Fruit fly (Drosophila melanogaster) whole organism, embryonic: ENCODE results near the gene asl.

Experiments
- Bgb ChIP-seq: fragments of 200-800 bp; sonication (Bioruptor generic); IDR thresholded peaks from 2 replicates; pipeline ENCODE4 v1.3.6; 2022; ENCODE audit warnings: missing biosample characterization, missing genetic modification characterization; ENCODE audit not compliant: partially characterized antibody
- Blimp-1 ChIP-seq: fragments of 200-800 bp; sonication (Bioruptor generic); optimal IDR thresholded peaks from 3 replicates; lab custom pipeline; 2018; ENCODE audit warnings: missing biosample characterization, missing genetic modification characterization, mild to moderate bottlenecking, moderate library complexity, missing genetic modification reagents
- C15 ChIP-seq: fragments of 200-800 bp; sonication (Bioruptor generic); IDR thresholded peaks from 3 replicates; pipeline ENCODE4 v1.3.6; 2022; ENCODE audit warnings: missing biosample characterization, missing genetic modification characterization
- CG10209 ChIP-seq: fragments of 200-800 bp; sonication (Bioruptor generic); optimal IDR thresholded peaks from 3 replicates; lab custom pipeline; 2017; ENCODE audit warnings: missing biosample characterization, mild to moderate bottlenecking, missing genetic modification characterization, missing genetic modification reagents
- CG10267 ChIP-seq: fragments of 200-800 bp; sonication (Bioruptor generic); optimal IDR thresholded peaks from 2 replicates; lab custom pipeline; 2018; ENCODE audit warnings: missing biosample characterization, mild to moderate bottlenecking, missing genetic modification characterization, moderate library complexity
- CG10654 ChIP-seq: fragments of 200-800 bp; sonication (Bioruptor generic); optimal IDR thresholded peaks from 2 replicates; lab custom pipeline; 2016; ENCODE audit warnings: missing biosample characterization, missing genetic modification characterization
- CG11093 ChIP-seq: fragments of 200-800 bp; sonication (Bioruptor generic); IDR thresholded peaks from 3 replicates; pipeline ENCODE4 v1.3.6; 2022; ENCODE audit warnings: missing biosample characterization, missing genetic modification characterization
- CG12391 ChIP-seq: fragments of 200-800 bp; sonication (Bioruptor generic); optimal IDR thresholded peaks from 3 replicates; lab custom pipeline; 2018; ENCODE audit warnings: missing biosample characterization, mild to moderate bottlenecking, missing genetic modification characterization, moderate library complexity
- CG13296 ChIP-seq: fragments of 200-800 bp; sonication (Bioruptor generic); optimal IDR thresholded peaks from 3 replicates; lab custom pipeline; 2018; ENCODE audit warnings: missing biosample characterization, mild to moderate bottlenecking, missing genetic modification characterization
- CG14710 ChIP-seq: fragments of 200-800 bp; sonication (Bioruptor generic); optimal IDR thresholded peaks from 3 replicates; lab custom pipeline; 2019; ENCODE audit warnings: missing biosample characterization, mild to moderate bottlenecking, missing genetic modification characterization, moderate library complexity
- CG15479 ChIP-seq: fragments of 200-800 bp; sonication (Bioruptor generic); optimal IDR thresholded peaks from 3 replicates; lab custom pipeline; 2019; ENCODE audit warnings: missing biosample characterization, mild to moderate bottlenecking, missing genetic modification characterization, moderate library complexity
- CG15601 ChIP-seq: fragments of 200-800 bp; sonication (Bioruptor generic); optimal IDR thresholded peaks from 3 replicates; lab custom pipeline; 2019; ENCODE audit warnings: missing biosample characterization, mild to moderate bottlenecking, missing genetic modification characterization, moderate library complexity
- CG1647 ChIP-seq: fragments of 200-800 bp; sonication (Bioruptor generic); optimal IDR thresholded peaks from 3 replicates; lab custom pipeline; 2016; ENCODE audit warnings: missing biosample characterization, missing genetic modification characterization
- CG16779 ChIP-seq: fragments of 200-800 bp; sonication (Bioruptor generic); IDR thresholded peaks from 2 replicates; pipeline ENCODE4 v1.3.6; 2022; ENCODE audit warnings: missing biosample characterization, missing genetic modification characterization
- CG17359 ChIP-seq: fragments of 200-800 bp; sonication (Bioruptor generic); optimal IDR thresholded peaks from 3 replicates; lab custom pipeline; 2018; ENCODE audit warnings: missing biosample characterization, mild to moderate bottlenecking, missing genetic modification characterization, moderate library complexity
- CG17568 ChIP-seq: fragments of 200-800 bp; sonication (Bioruptor generic); optimal IDR thresholded peaks from 2 replicates; lab custom pipeline; 2018; ENCODE audit warnings: missing biosample characterization, mild to moderate bottlenecking, missing genetic modification characterization, moderate library complexity
- CG1792 ChIP-seq: fragments of 200-800 bp; sonication (Bioruptor generic); optimal IDR thresholded peaks from 2 replicates; lab custom pipeline; 2016; ENCODE audit warnings: missing biosample characterization, missing genetic modification characterization
- CG2889 ChIP-seq: fragments of 200-800 bp; sonication (Bioruptor generic); IDR thresholded peaks from 3 replicates; pipeline ENCODE4 v1.3.6; 2022; ENCODE audit warnings: missing biosample characterization, missing genetic modification characterization
- CG32772 ChIP-seq: fragments of 200-800 bp; sonication (Bioruptor generic); IDR thresholded peaks from 2 replicates; pipeline ENCODE4 v1.3.6; 2022; ENCODE audit warnings: missing biosample characterization, missing genetic modification characterization
- CG34224 ChIP-seq: fragments of 200-800 bp; sonication (Bioruptor generic); IDR thresholded peaks from 3 replicates; pipeline ENCODE4 v1.3.6; 2022; ENCODE audit warnings: missing biosample characterization, missing genetic modification characterization; ENCODE audit not compliant: partially characterized antibody
- CG6254 ChIP-seq: fragments of 200-800 bp; sonication (Bioruptor generic); optimal IDR thresholded peaks from 3 replicates; lab custom pipeline; 2017; ENCODE audit warnings: mild to moderate bottlenecking, missing biosample characterization, missing genetic modification reagents, missing genetic modification characterization
- CG6765 ChIP-seq: fragments of 200-800 bp; sonication (Bioruptor generic); optimal IDR thresholded peaks from 3 replicates; lab custom pipeline; 2017; ENCODE audit warnings: missing biosample characterization, mild to moderate bottlenecking, missing genetic modification characterization
- CG8924 ChIP-seq: fragments of 200-800 bp; optimal IDR thresholded peaks from 3 replicates; lab custom pipeline; 2019; ENCODE audit warnings: missing biosample characterization, mild to moderate bottlenecking, missing genetic modification characterization, moderate library complexity
- CG9876 ChIP-seq: fragments of 200-800 bp; sonication (Bioruptor generic); optimal IDR thresholded peaks from 2 replicates; lab custom pipeline; 2016; ENCODE audit warnings: missing biosample characterization, missing genetic modification characterization
- Dfd ChIP-seq, 2 experiments: fragments of >200 bp; optimal IDR thresholded peaks; 2 replicates each; lab custom pipeline; 2017; ENCODE audit warnings: missing biosample characterization in 2 of 2, missing genetic modification characterization in 2 of 2
- NC2α ChIP-seq: fragments of 200-800 bp; sonication (Bioruptor generic); optimal IDR thresholded peaks from 2 replicates; lab custom pipeline; 2016; ENCODE audit warnings: missing biosample characterization, missing genetic modification characterization
- NK7.1 ChIP-seq: fragments of 200-800 bp; sonication (Bioruptor generic); optimal IDR thresholded peaks from 3 replicates; lab custom pipeline; 2016; ENCODE audit warnings: missing biosample characterization, missing genetic modification characterization
- Oaz ChIP-seq: fragments of 200-800 bp; sonication (Bioruptor generic); IDR thresholded peaks from 2 replicates; pipeline ENCODE4 v1.3.6; 2022; ENCODE audit warnings: missing biosample characterization, missing genetic modification characterization
- Taf1 ChIP-seq: fragments of 200-800 bp; sonication (Bioruptor generic); IDR thresholded peaks from 2 replicates; pipeline ENCODE4 v1.3.6; 2022; ENCODE audit warnings: missing biosample characterization, missing genetic modification characterization
- ac ChIP-seq: fragments of 200-800 bp; sonication (Bioruptor generic); optimal IDR thresholded peaks from 3 replicates; lab custom pipeline; 2017; ENCODE audit warnings: missing biosample characterization, mild to moderate bottlenecking, missing genetic modification characterization
- al ChIP-seq: fragments of 200-800 bp; sonication (Bioruptor generic); IDR thresholded peaks from 2 replicates; pipeline ENCODE4 v1.3.6; 2022; ENCODE audit warnings: missing biosample characterization, missing genetic modification characterization
- bbx ChIP-seq: fragments of 200-800 bp; sonication (Bioruptor generic); IDR thresholded peaks from 2 replicates; pipeline ENCODE4 v1.3.6; 2022; ENCODE audit warnings: missing biosample characterization, missing genetic modification characterization; ENCODE audit not compliant: partially characterized antibody
- bigmax ChIP-seq: fragments of 200-800 bp; sonication (Bioruptor generic); optimal IDR thresholded peaks from 2 replicates; lab custom pipeline; 2018; ENCODE audit warnings: missing biosample characterization, mild to moderate bottlenecking, missing genetic modification characterization
- btn ChIP-seq: fragments of 200-800 bp; sonication (Bioruptor generic); optimal IDR thresholded peaks from 2 replicates; lab custom pipeline; 2016; ENCODE audit warnings: missing biosample characterization, missing genetic modification characterization
- cad ChIP-seq: fragments of >200 bp; optimal IDR thresholded peaks from 2 replicates; lab custom pipeline; 2017; ENCODE audit warnings: missing biosample characterization, missing genetic modification characterization
- cato ChIP-seq: fragments of 200-800 bp; sonication (Bioruptor generic); optimal IDR thresholded peaks from 2 replicates; lab custom pipeline; 2016; ENCODE audit warnings: missing biosample characterization, missing genetic modification characterization, borderline replicate concordance
- chinmo ChIP-seq: fragments of 200-800 bp; sonication (Bioruptor generic); IDR thresholded peaks from 4 replicates; pipeline ENCODE4 v1.3.6; 2022; ENCODE audit warnings: missing biosample characterization, missing genetic modification characterization; ENCODE audit not compliant: partially characterized antibody
- crc ChIP-seq: fragments of 200-800 bp; sonication (Bioruptor generic); optimal IDR thresholded peaks from 2 replicates; lab custom pipeline; 2016; ENCODE audit warnings: missing biosample characterization, missing genetic modification characterization
- da ChIP-seq: fragments of 200-800 bp; sonication (Bioruptor generic); optimal IDR thresholded peaks from 2 replicates; lab custom pipeline; 2016; ENCODE audit warnings: missing biosample characterization, missing genetic modification characterization
- lola ChIP-seq, 3 experiments: fragments of >200 bp in 2 of 3; fragments of 200-800 bp in 1 of 3; sonication (Bioruptor generic) in 1 of 3; optimal IDR thresholded peaks; 2 replicates each; lab custom pipeline; 2017 to 2019; ENCODE audit warnings: missing biosample characterization in 3 of 3, missing genetic modification characterization in 3 of 3, mild to moderate bottlenecking in 1 of 3, moderate library complexity in 1 of 3
- org-1 ChIP-seq: fragments of 200-800 bp; sonication (Bioruptor generic); optimal IDR thresholded peaks from 2 replicates; lab custom pipeline; 2017; ENCODE audit warnings: missing biosample characterization, missing genetic modification characterization
- phol ChIP-seq: fragments of 200-800 bp; sonication (Bioruptor generic); optimal IDR thresholded peaks from 3 replicates; lab custom pipeline; 2018; ENCODE audit warnings: missing biosample characterization, mild to moderate bottlenecking, missing genetic modification characterization, moderate library complexity
- pita ChIP-seq: fragments of 200-800 bp; sonication (Bioruptor generic); optimal IDR thresholded peaks from 2 replicates; lab custom pipeline; 2017; ENCODE audit warnings: missing biosample characterization, mild to moderate bottlenecking, missing genetic modification characterization
- prd ChIP-seq, 3 experiments: fragments of >200 bp in 2 of 3; fragments of 200-800 bp in 1 of 3; sonication (Bioruptor generic) in 1 of 3; optimal IDR thresholded peaks in 2 of 3; IDR thresholded peaks in 1 of 3; 2 replicates in 2 of 3; 3 replicates in 1 of 3; pipeline versions ENCODE4 v1.3.6 to Lab custom; 2017 to 2022; ENCODE audit warnings: missing biosample characterization in 1 of 3, missing genetic modification characterization in 1 of 3
- sob ChIP-seq: fragments of 200-800 bp; sonication (Bioruptor generic); IDR thresholded peaks from 2 replicates; pipeline ENCODE4 v1.3.6; 2022; ENCODE audit warnings: missing biosample characterization, missing genetic modification characterization
- sug ChIP-seq: fragments of 200-800 bp; optimal IDR thresholded peaks from 2 replicates; lab custom pipeline; 2019; ENCODE audit warnings: missing biosample characterization, mild to moderate bottlenecking, missing genetic modification characterization, moderate library complexity
- tin ChIP-seq: fragments of 200-800 bp; sonication (Bioruptor generic); optimal IDR thresholded peaks from 3 replicates; lab custom pipeline; 2016; ENCODE audit warnings: missing biosample characterization, missing genetic modification characterization
- tio ChIP-seq: fragments of 200-800 bp; sonication (Bioruptor generic); optimal IDR thresholded peaks from 2 replicates; lab custom pipeline; 2017; ENCODE audit warnings: missing biosample characterization, missing genetic modification characterization, inconsistent platforms
- unc-4 ChIP-seq: fragments of 200-800 bp; sonication (Bioruptor generic); IDR thresholded peaks from 2 replicates; pipeline ENCODE4 v1.3.6; 2022; ENCODE audit warnings: missing biosample characterization, missing genetic modification characterization; ENCODE audit not compliant: partially characterized antibody

Gene asl

DNA sequence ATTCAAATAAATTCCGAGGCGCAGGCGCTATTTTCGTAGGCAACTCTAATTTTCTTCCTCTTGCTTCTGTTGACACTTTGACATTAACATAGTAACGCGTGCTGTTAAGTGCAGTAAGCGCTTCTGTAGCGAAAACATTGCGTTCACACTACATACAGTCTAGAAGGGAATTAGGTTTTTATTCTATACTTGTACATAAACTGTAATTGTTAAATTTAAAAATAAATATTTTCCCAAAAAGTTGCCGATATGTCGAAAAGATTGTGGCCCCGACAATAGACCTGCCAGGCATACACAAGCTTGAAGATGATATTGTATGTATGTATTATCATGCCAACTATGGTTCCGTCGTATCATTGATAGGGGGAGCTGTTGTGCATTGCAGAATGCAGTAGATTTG is at the start of gene asl (continued):
- TF ChIP-seq CG34224 (GFP tag; lab: Robert Waterston, UW) (no peak), CG1647 (GFP tag; lab: Kevin White, UChicago) (peak; percentile 56), sug (tag; lab: Kevin White, UChicago) (peak; percentile 64), tin (GFP tag; lab: Kevin White, UChicago) (peak; percentile 58), Oaz (GFP tag; lab: Robert Waterston, UW) (peak; percentile 49), pita (no peak), CG13296 (peak; percentile 52), Taf1 (GFP tag; lab: Robert Waterston, UW) (no peak), CG10209 (GFP tag; lab: Kevin White, UChicago) (peak; percentile 44), CG9876 (peak; percentile 19), crc (GFP tag; lab: Kevin White, UChicago) (peak; percentile 49), CG10654 (GFP tag; lab: Kevin White, UChicago) (peak; percentile 17), org-1 (GFP tag; lab: Kevin White, UChicago) (no peak), C15 (no peak), Dfd (GFP tag; optimal IDR thresholded peaks at IDR 0.05; lab: Kevin White, UChicago) (peak in 1 of 2 experiments; percentile 78), Bgb (GFP tag; lab: Robert Waterston, UW) (peak; percentile 44; the same call in 1 of the 2 replicates), ac (GFP tag; lab: Kevin White, UChicago) (no peak), prd (optimal IDR thresholded peaks at IDR 0.05; lab: Kevin White, UChicago) (no peak), prd (GFP tag; IDR thresholded peaks at IDR 0.05; lab: Robert Waterston, UW) (peak; percentile 39; the same call in 1 of the 3 replicates), btn (no peak), chinmo (GFP tag; lab: Robert Waterston, UW) (0 out of 4 replicates have a peak, but pooled peaks have one; percentile 58), bbx (GFP tag; lab: Robert Waterston, UW) (no peak), tio (no peak), sob (peak; percentile 48; the same call in 1 of the 2 replicates), NK7.1 (GFP tag; lab: Kevin White, UChicago) (no peak), CG10267 (tag; lab: Kevin White, UChicago) (peak; percentile 80), CG15601 (peak; percentile 70), bigmax (no peak), CG17359 (tag; lab: Kevin White, UChicago) (peak; percentile 70), lola (GFP tag; optimal IDR thresholded peaks at IDR 0.05; lab: Kevin White, UChicago) (peak in 2 of 3 experiments; percentile 71 to 98), phol (tag; lab: Kevin White, UChicago) (peak; percentile 81), CG12391 (tag; lab: Kevin White, UChicago) (peak; percentile 78), CG6254 (GFP tag; lab: Kevin White, UChicago) (no peak), cato (GFP tag; lab: Kevin White, UChicago) (no peak), CG14710 (tag; lab: Kevin White, UChicago) (peak; percentile 88), al (GFP tag; lab: Robert Waterston, UW) (peak; percentile 31; the same call in 1 of the 2 replicates), cad (GFP tag; lab: Kevin White, UChicago) (no peak), CG6765 (GFP tag; lab: Kevin White, UChicago) (peak; percentile 5), CG15479 (GFP tag; lab: Kevin White, UChicago) (peak; percentile 41), unc-4 (GFP tag; lab: Robert Waterston, UW) (no peak), CG1792 (GFP tag; lab: Kevin White, UChicago) (peak; percentile 24), CG32772 (GFP tag; lab: Robert Waterston, UW) (0 out of 2 replicates have a peak, but pooled peaks have one; percentile 11), CG8924 (tag; lab: Kevin White, UChicago) (peak; percentile 76), NC2α (no peak), CG16779 (GFP tag; lab: Robert Waterston, UW) (no peak), CG2889 (no peak), CG17568 (no peak), Blimp-1 (GFP tag; lab: Kevin White, UChicago) (no peak), da (GFP tag; lab: Kevin White, UChicago) (no peak), CG11093 (GFP tag; lab: Robert Waterston, UW) (no peak)
